Fruit fly (Drosophila melanogaster): ENCODE results near the gene Tbc1d8-9.
A peak's percentile ranks its signal among the peaks of the same experiment; 100 is the strongest.

Tbc1d8-9 gene

DNA sequence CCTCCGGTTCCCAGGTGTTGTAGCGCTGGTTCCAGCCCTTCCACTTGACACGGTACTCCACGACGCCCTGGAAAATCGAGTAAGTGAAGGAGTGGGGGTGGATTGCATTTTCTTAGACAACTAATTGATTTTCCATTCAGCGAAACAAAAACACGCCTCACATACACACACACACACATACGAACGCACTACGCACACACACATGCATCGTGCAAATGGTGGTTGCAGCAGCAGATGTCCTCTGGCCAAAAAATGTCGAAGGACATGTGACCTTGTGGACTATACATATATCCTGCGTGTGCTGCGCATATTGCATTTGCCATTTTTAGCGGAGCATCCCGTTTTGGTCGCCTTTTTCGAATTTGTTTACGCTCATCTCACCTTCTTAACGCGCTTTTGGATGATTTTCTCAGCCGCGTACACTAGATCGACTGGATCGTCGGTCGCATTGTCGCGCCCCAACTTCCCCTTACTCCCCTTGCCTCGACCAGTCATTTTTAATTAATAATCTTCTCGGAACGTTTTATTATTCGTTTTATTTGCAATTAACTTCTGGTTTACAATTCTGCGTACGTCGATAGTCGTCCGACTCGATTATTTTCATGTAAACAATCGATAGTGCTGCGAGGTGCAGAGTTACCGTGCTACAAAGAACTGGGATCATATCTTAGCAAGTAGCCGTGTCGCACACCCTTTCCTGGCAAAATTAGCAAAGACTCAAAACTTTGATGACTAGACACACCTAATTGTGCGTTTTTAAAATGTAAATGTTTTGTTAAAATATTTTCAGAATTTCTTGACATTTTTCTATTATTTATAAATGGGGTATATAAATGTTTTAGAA lies 25.9 kb downstream of the Tbc1d8-9 start, which contains the start of gene Pc (continued):
- TF ChIP-seq Atf3 (GFP tag; optimal IDR thresholded peaks at IDR 0.05) (no peak), Hey (tag; optimal IDR thresholded peaks at IDR 0.05) (no peak), tup (GFP tag; optimal IDR thresholded peaks at IDR 0.05) (no peak), Stat92E (GFP tag; optimal IDR thresholded peaks at IDR 0.05) (no peak), B-H1 (GFP tag; IDR thresholded peaks at IDR 0.05) (no peak), sisA (GFP tag; IDR thresholded peaks at IDR 0.05) (no peak), CG4404 (GFP tag; IDR thresholded peaks at IDR 0.05) (no peak), CG8290 (GFP tag; optimal IDR thresholded peaks at IDR 0.05) (peak; percentile 13), CG8290 (tag; optimal IDR thresholded peaks at IDR 0.05) (peak in 1 of 2 experiments; percentile 78), eyg (GFP tag; optimal IDR thresholded peaks at IDR 0.05) (no peak), CG1233 (GFP tag; optimal IDR thresholded peaks at IDR 0.05) (no peak), CG15696 (tag; optimal IDR thresholded peaks at IDR 0.05) (no peak), sob (GFP tag; IDR thresholded peaks at IDR 0.05) (peak; percentile 48; the same call in 1 of the 2 replicates), grn (GFP tag; optimal IDR thresholded peaks at IDR 0.05) (no peak), Ravus (GFP tag; IDR thresholded peaks at IDR 0.05) (no peak), sug (tag; optimal IDR thresholded peaks at IDR 0.05) (peak; percentile 49), Fer1 (GFP tag; optimal IDR thresholded peaks at IDR 0.05) (no peak), crc (GFP tag; optimal IDR thresholded peaks at IDR 0.05) (no peak), CG8765 (GFP tag; IDR thresholded peaks at IDR 0.05) (no peak), CG5245 (GFP tag; optimal IDR thresholded peaks at IDR 0.05) (no peak), fd102C (GFP tag; optimal IDR thresholded peaks at IDR 0.05) (no peak), CG1024 (GFP tag; IDR thresholded peaks at IDR 0.05) (no peak), Dek (tag; optimal IDR thresholded peaks at IDR 0.05) (peak; percentile 39), insv (GFP tag; optimal IDR thresholded peaks at IDR 0.05) (no peak), CG30431 (GFP tag; optimal IDR thresholded peaks at IDR 0.05) (no peak), CG1603 (tag; optimal IDR thresholded peaks at IDR 0.05) (peak; percentile 100), tll (GFP tag; optimal IDR thresholded peaks at IDR 0.05) (peak in 1 of 2 experiments; percentile 46), Deaf1 (tag; optimal IDR thresholded peaks at IDR 0.05) (no peak), Dip3 (GFP tag; optimal IDR thresholded peaks at IDR 0.05) (peak; percentile 10), gfzf (GFP tag; optimal IDR thresholded peaks at IDR 0.05) (peak; percentile 86), CG13894 (tag; optimal IDR thresholded peaks at IDR 0.05) (peak; percentile 55), dati (GFP tag; IDR thresholded peaks at IDR 0.05) (no peak), lbe (GFP tag; optimal IDR thresholded peaks at IDR 0.05) (no peak), CG13624 (GFP tag; optimal IDR thresholded peaks at IDR 0.05) (peak; percentile 63), CG34376 (GFP tag; optimal IDR thresholded peaks at IDR 0.05) (no peak), CG6854 (GFP tag; optimal IDR thresholded peaks at IDR 0.05) (no peak), CG11504 (tag; optimal IDR thresholded peaks at IDR 0.05) (peak; percentile 56), CG4282 (GFP tag; optimal IDR thresholded peaks at IDR 0.05) (peak; percentile 40), chinmo (GFP tag; IDR thresholded peaks at IDR 0.05; ENCODE audit: partially characterized antibody) (peak; percentile 77; the same call in 1 of the 4 replicates), Drgx (GFP tag; IDR thresholded peaks at IDR 0.05) (no peak), NC2β (GFP tag; optimal IDR thresholded peaks at IDR 0.05) (peak; percentile 38), ERR (GFP tag; optimal IDR thresholded peaks at IDR 0.05) (no peak), row (GFP tag; IDR thresholded peaks at IDR 0.05) (peak; percentile 18; the same call in 1 of the 3 replicates), CG1529 (GFP tag; optimal IDR thresholded peaks at IDR 0.05) (no peak), tx (GFP tag; optimal IDR thresholded peaks at IDR 0.05) (no peak), Jarid2 (GFP tag; optimal IDR thresholded peaks at IDR 0.05) (no peak), Scr (GFP tag; IDR thresholded peaks at IDR 0.05; ENCODE audit: partially characterized antibody) (peak; percentile 81), CG3163 (GFP tag; optimal IDR thresholded peaks at IDR 0.05) (no peak), CG10366 (GFP tag; IDR thresholded peaks at IDR 0.05) (no peak)
